Worm (Caenorhabditis elegans) whole organism, late embryonic: ENCODE measurements around the gene C33E10.10.

Experiments used
- C08G9.2 ChIP-seq: sonication (generic microtip); optimal IDR thresholded peaks from 2 replicates; lab custom pipeline; 2016; ENCODE audit warnings: mild to moderate bottlenecking, missing genetic modification characterization, moderate library complexity, missing compliant biosample characterization
- C38D4.7 ChIP-seq: fragments of 200-800 bp; sonication (Bioruptor generic); optimal IDR thresholded peaks from 2 replicates; lab custom pipeline; 2018; ENCODE audit warnings: mild to moderate bottlenecking, missing genetic modification characterization, moderate library complexity, missing compliant biosample characterization
- F13H6.1 ChIP-seq: sonication (generic microtip); optimal IDR thresholded peaks from 2 replicates; lab custom pipeline; 2016; ENCODE audit warnings: missing genetic modification characterization, missing compliant biosample characterization
- K02D7.2 ChIP-seq: sonication (generic microtip); optimal IDR thresholded peaks from 2 replicates; lab custom pipeline; 2017; ENCODE audit warnings: mild to moderate bottlenecking, missing genetic modification characterization, missing compliant biosample characterization
- K09A11.1 ChIP-seq: sonication (generic microtip); optimal IDR thresholded peaks from 2 replicates; lab custom pipeline; 2017; ENCODE audit warnings: antibody characterized with exemption, mild to moderate bottlenecking, missing genetic modification characterization, missing compliant biosample characterization; ENCODE audit not compliant: insufficient read depth
- Y22D7AL.16 ChIP-seq: sonication (generic microtip); optimal IDR thresholded peaks from 2 replicates; lab custom pipeline; 2016; ENCODE audit warnings: missing genetic modification characterization, missing compliant biosample characterization
- ama-1 ChIP-seq: fragments of 150-350 bp; optimal IDR thresholded peaks from 2 replicates; lab custom pipeline; 2014
- ceh-18 ChIP-seq: sonication (generic microtip); optimal IDR thresholded peaks from 2 replicates; lab custom pipeline; 2016; ENCODE audit warnings: missing genetic modification characterization, missing compliant biosample characterization
- ceh-19 ChIP-seq: fragments of 200-800 bp; sonication (Bioruptor generic); optimal IDR thresholded peaks from 2 replicates; lab custom pipeline; 2018; ENCODE audit warnings: mild to moderate bottlenecking, missing genetic modification characterization, missing compliant biosample characterization
- ceh-24 ChIP-seq: sonication (generic microtip); optimal IDR thresholded peaks from 2 replicates; lab custom pipeline; 2016; ENCODE audit warnings: mild to moderate bottlenecking, missing genetic modification characterization, missing compliant biosample characterization
- ceh-31 ChIP-seq: sonication (generic microtip); optimal IDR thresholded peaks from 2 replicates; lab custom pipeline; 2016; ENCODE audit warnings: missing genetic modification characterization, missing compliant biosample characterization
- ceh-48 ChIP-seq: sonication (generic microtip); optimal IDR thresholded peaks from 2 replicates; lab custom pipeline; 2016; ENCODE audit warnings: missing genetic modification characterization, inconsistent platforms, missing compliant biosample characterization
- ceh-9 ChIP-seq: sonication (generic microtip); optimal IDR thresholded peaks from 2 replicates; lab custom pipeline; 2016; ENCODE audit warnings: mild to moderate bottlenecking, missing genetic modification characterization, inconsistent platforms, missing compliant biosample characterization
- dve-1 ChIP-seq: sonication (generic microtip); optimal IDR thresholded peaks from 2 replicates; lab custom pipeline; 2017; ENCODE audit warnings: antibody characterized with exemption, mild to moderate bottlenecking, missing genetic modification characterization, missing compliant biosample characterization
- elt-2 ChIP-seq: sonication (generic microtip); optimal IDR thresholded peaks from 2 replicates; lab custom pipeline; 2016; ENCODE audit warnings: missing genetic modification reagents, missing genetic modification characterization, missing compliant biosample characterization
- eyg-1 ChIP-seq: sonication (generic microtip); optimal IDR thresholded peaks from 2 replicates; lab custom pipeline; 2016; ENCODE audit warnings: missing genotype, missing genetic modification characterization, missing compliant biosample characterization
- fax-1 ChIP-seq: sonication (generic microtip); optimal IDR thresholded peaks from 2 replicates; lab custom pipeline; 2016; ENCODE audit warnings: missing genotype, missing genetic modification characterization, missing compliant biosample characterization
- fkh-6 ChIP-seq: sonication (generic microtip); optimal IDR thresholded peaks from 2 replicates; lab custom pipeline; 2016; ENCODE audit warnings: missing genetic modification characterization, missing compliant biosample characterization
- hlh-15 ChIP-seq: sonication (generic microtip); optimal IDR thresholded peaks from 2 replicates; lab custom pipeline; 2016; ENCODE audit warnings: missing genetic modification characterization, missing compliant biosample characterization
- lin-11 ChIP-seq: fragments of 200-800 bp; sonication (Bioruptor generic); optimal IDR thresholded peaks from 2 replicates; lab custom pipeline; 2018; ENCODE audit warnings: mild to moderate bottlenecking, missing genetic modification characterization, missing compliant biosample characterization
- madf-2 ChIP-seq: sonication (generic microtip); optimal IDR thresholded peaks from 2 replicates; lab custom pipeline; 2017; ENCODE audit warnings: missing genetic modification characterization, missing compliant biosample characterization
- mec-3 ChIP-seq: sonication (generic microtip); optimal IDR thresholded peaks from 2 replicates; lab custom pipeline; 2016; ENCODE audit warnings: borderline replicate concordance, missing genetic modification characterization, missing compliant biosample characterization
- nfya-1 ChIP-seq: sonication (generic microtip); optimal IDR thresholded peaks from 2 replicates; lab custom pipeline; 2017; ENCODE audit warnings: missing genetic modification characterization, mild to moderate bottlenecking, missing compliant biosample characterization, antibody characterized with exemption, moderate library complexity
- nhr-11 ChIP-seq: fragments of 150-350 bp; optimal IDR thresholded peaks from 2 replicates; lab custom pipeline; 2014; ENCODE audit warnings: missing biosample characterization, missing genetic modification characterization
- npax-4 ChIP-seq: sonication (generic microtip); optimal IDR thresholded peaks from 2 replicates; lab custom pipeline; 2016; ENCODE audit warnings: missing genetic modification characterization, missing compliant biosample characterization
- pag-3 ChIP-seq: sonication (generic microtip); optimal IDR thresholded peaks from 2 replicates; lab custom pipeline; 2016; ENCODE audit warnings: missing compliant biosample characterization, missing genetic modification characterization, borderline replicate concordance
- pat-9 ChIP-seq: fragments of 200-800 bp; sonication (Bioruptor generic); optimal IDR thresholded peaks from 2 replicates; lab custom pipeline; 2018; ENCODE audit warnings: mild to moderate bottlenecking, missing genetic modification characterization, moderate library complexity, missing compliant biosample characterization
- pax-1 ChIP-seq: fragments of 150-350 bp; optimal IDR thresholded peaks from 2 replicates; lab custom pipeline; 2014; ENCODE audit warnings: missing biosample characterization, missing genetic modification characterization
- ref-2 ChIP-seq: sonication (generic microtip); optimal IDR thresholded peaks from 2 replicates; lab custom pipeline; 2016; ENCODE audit warnings: missing genetic modification characterization, missing compliant biosample characterization
- sox-4 ChIP-seq: sonication (generic microtip); optimal IDR thresholded peaks from 2 replicates; lab custom pipeline; 2017; ENCODE audit warnings: mild to moderate bottlenecking, missing genetic modification characterization, inconsistent platforms, missing compliant biosample characterization
- syd-9 ChIP-seq: sonication (generic microtip); optimal IDR thresholded peaks from 2 replicates; lab custom pipeline; 2016; ENCODE audit warnings: mild to moderate bottlenecking, missing genetic modification characterization, moderate library complexity, missing compliant biosample characterization
- tbx-2 ChIP-seq: sonication (generic microtip); optimal IDR thresholded peaks from 2 replicates; lab custom pipeline; 2016; ENCODE audit warnings: missing genetic modification characterization, missing compliant biosample characterization
- unc-42 ChIP-seq: sonication (generic microtip); optimal IDR thresholded peaks from 2 replicates; lab custom pipeline; 2016; ENCODE audit warnings: missing genotype, missing genetic modification characterization, missing compliant biosample characterization
- zip-5 ChIP-seq: sonication (generic microtip); optimal IDR thresholded peaks from 2 replicates; lab custom pipeline; 2016; ENCODE audit warnings: missing genetic modification characterization, missing compliant biosample characterization
- ztf-16 ChIP-seq: sonication (generic microtip); optimal IDR thresholded peaks from 2 replicates; lab custom pipeline; 2017; ENCODE audit warnings: missing genetic modification characterization, missing compliant biosample characterization

The C33E10.10 gene

ce11 chrX:17301900-17302299, at the start of gene C33E10.10:
C33E10.10 (minus strand) TSS chrX:17302000.
- TF ChIP-seq madf-2 = no peak
- TF ChIP-seq C38D4.7 (GFP tag; lab: Kevin White, UChicago) = no peak
- TF ChIP-seq K02D7.2 (tag; lab: Kevin White, UChicago) = no peak
- TF ChIP-seq elt-2 = no peak
- no peak for TF ChIP-seq unc-42 (tag; lab: Kevin White, UChicago)
- TF ChIP-seq Y22D7AL.16 (tag; lab: Kevin White, UChicago) = no peak
- no peak for TF ChIP-seq nfya-1 (tag; lab: Kevin White, UChicago)
- no peak for TF ChIP-seq ceh-48 (tag; lab: Kevin White, UChicago)

DNA sequence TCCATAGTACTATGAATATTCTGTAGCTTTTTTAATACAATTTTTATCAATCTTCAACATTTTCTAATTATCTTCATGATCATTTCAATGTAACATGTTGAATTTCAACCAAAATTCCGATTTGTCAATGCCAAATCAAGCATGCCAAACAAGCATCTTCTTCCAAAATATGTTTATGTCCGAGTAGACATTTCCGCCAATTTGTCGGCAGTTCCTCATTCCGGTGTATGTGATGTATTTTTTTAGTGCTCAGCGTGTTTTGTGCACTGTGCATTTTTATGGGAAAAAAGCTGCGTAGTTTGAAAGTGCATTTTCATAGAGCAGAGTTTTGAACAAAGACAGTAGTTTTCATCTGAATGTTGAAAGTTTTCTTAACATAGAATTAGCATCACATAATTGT, 47.6 kb upstream of the C33E10.10 start:
- TF ChIP-seq dve-1 (no peak), fkh-6 (tag; lab: Kevin White, UChicago) (no peak), pax-1 (no peak), C08G9.2 (no peak), Y22D7AL.16 (tag; lab: Kevin White, UChicago) (no peak), zip-5 (tag; lab: Kevin White, UChicago) (no peak), sox-4 (tag; lab: Kevin White, UChicago) (no peak), C38D4.7 (GFP tag; lab: Kevin White, UChicago) (no peak), ama-1 (lab: Kevin White, UChicago) (no peak), npax-4 (no peak), ceh-18 (tag; lab: Kevin White, UChicago) (no peak), ceh-24 (tag; lab: Kevin White, UChicago) (no peak), unc-42 (tag; lab: Kevin White, UChicago) (no peak), tbx-2 (tag; lab: Kevin White, UChicago) (no peak), pat-9 (tag; lab: Kevin White, UChicago) (no peak), ztf-16 (tag; lab: Kevin White, UChicago) (no peak)

DNA sequence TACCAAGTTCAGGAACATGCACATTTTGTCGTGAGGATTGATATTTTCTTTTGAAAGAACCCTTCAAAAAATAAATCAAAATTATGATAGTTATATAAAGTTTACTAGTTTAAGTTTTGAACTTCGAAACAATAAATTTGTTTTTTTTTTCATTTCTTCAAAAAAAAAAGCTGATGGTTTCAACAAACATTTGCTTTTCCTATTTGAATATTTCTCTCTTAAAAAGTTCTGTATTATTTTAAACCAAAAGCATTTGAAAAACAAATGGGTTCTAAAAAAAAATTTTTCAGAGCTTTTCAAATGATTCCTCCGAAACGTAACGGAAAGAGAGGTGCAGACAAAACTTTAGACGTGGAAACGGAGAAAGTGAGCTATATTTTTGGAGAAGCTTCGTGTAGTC, 38.7 kb upstream of the C33E10.10 start, which contains the start of gene C53C11.1:
Gene C53C11.1, plus strand, starts transcription at position 301 of the 400 bp plus-strand sequence.
- TF ChIP-seq ceh-31 (tag; lab: Kevin White, UChicago) (no peak), C08G9.2 (no peak), mec-3 (no peak), ref-2 (tag; lab: Kevin White, UChicago) (no peak), nhr-11 (tag; lab: Kevin White, UChicago) (no peak), lin-11 (tag; lab: Kevin White, UChicago) (no peak), syd-9 (no peak), pag-3 (tag; lab: Kevin White, UChicago) (no peak)

DNA sequence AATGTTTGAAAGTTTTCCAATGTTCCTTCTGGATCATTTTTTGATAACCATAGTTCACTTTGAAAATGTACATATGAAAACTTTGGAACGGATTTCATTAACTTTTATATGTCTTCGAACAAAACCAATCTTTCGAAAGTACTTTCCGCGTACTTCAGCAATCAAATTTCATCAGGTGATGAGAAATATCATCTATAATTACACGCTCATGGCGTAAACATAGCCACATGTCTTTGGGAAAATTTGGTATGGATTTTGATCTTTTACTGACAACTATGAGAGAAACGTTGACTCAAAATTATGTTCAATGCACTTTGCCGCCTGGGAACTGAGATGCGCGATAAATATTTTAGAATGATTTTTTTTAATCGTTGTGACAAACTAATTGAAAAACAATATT, 37.1 kb upstream of the C33E10.10 start:
- TF ChIP-seq K09A11.1 (tag; lab: Kevin White, UChicago) = no peak
- TF ChIP-seq hlh-15 (tag; lab: Kevin White, UChicago) = no peak
- no peak for TF ChIP-seq fax-1
- TF ChIP-seq tbx-2 (tag; lab: Kevin White, UChicago) = no peak
- no peak for TF ChIP-seq F13H6.1 (tag; lab: Kevin White, UChicago)
- TF ChIP-seq ceh-9 (tag; lab: Kevin White, UChicago) = no peak
- TF ChIP-seq ceh-19 (GFP tag; lab: Kevin White, UChicago) = no peak

- TF ChIP-seq elt-2 (peak; percentile 81), eyg-1 (no peak)
Observed at ce11 chrX:17336354-17336753, 34.6 kb upstream of the C33E10.10 start, which contains the start of gene C53C11.2. C53C11.2 (plus strand) TSS chrX:17336637.
